Worm (Caenorhabditis elegans) whole organism, young adult: Measurements from ENCODE around the gene F54F7.6.

Source experiments
- hlh-26 ChIP-seq: fragments of 200-800 bp; sonication (Bioruptor generic); conservative IDR thresholded peaks from 2 replicates; pipeline ENCODE4 v1.3.6; 2022; ENCODE audit warnings: missing genetic modification reagents, missing genetic modification characterization, missing compliant biosample characterization
- nhr-80 ChIP-seq: sonication (generic microtip); optimal IDR thresholded peaks from 2 replicates; lab custom pipeline; 2016; ENCODE audit warnings: missing genetic modification characterization, missing compliant biosample characterization
- unc-62 ChIP-seq: fragments of 150-350 bp; optimal IDR thresholded peaks from 2 replicates; lab custom pipeline; 2014; ENCODE audit warnings: missing biosample characterization, missing genetic modification reagents, missing genetic modification characterization

DNA sequence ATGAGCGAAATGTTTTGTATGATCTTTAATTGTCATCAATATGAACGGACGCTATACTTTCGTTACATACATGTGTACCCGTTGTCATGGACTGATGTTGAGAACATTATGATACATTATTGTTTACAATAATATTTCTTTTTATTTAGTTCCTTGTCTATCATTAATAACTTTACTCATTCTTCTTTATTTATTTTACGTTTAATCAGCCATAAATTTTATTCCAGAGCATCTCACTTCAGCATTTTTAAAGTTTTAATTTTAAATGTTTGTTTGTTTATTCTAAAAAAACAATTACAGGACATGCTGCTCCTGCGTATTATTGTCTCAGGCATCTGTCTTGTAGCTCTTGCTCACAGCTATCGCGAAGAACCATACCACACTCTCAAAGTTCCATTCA lies 21.8 kb upstream of the F54F7.6 start, which contains the start of gene F54F7.2:
- TF ChIP-seq nhr-80 (tag; lab: Kevin White, UChicago) (no peak), unc-62 (GFP tag; lab: Kevin White, UChicago) (no peak), hlh-26 (GFP tag; lab: Robert Waterston, UW) (no peak)
